Worm (Caenorhabditis elegans) whole organism, L1 larva: ENCODE data around the gene dagl-2.

Experiments used
- C34B4.2 ChIP-seq: sonication (generic microtip); optimal IDR thresholded peaks from 2 replicates; lab custom pipeline; 2017; ENCODE audit warnings: mild to moderate bottlenecking, missing genetic modification characterization, missing compliant biosample characterization
- Y116A8C.19 ChIP-seq: sonication (generic microtip); optimal IDR thresholded peaks from 2 replicates; lab custom pipeline; 2016; ENCODE audit warnings: missing compliant biosample characterization, missing genetic modification characterization, borderline replicate concordance
- blmp-1 ChIP-seq: fragments of 150-350 bp; optimal IDR thresholded peaks from 2 replicates; lab custom pipeline; 2014; ENCODE audit warnings: missing biosample characterization, missing genetic modification characterization
- ceh-82 ChIP-seq, 3 experiments: fragments of 150-350 bp in 1 of 3; sonication (generic microtip) in 2 of 3; optimal IDR thresholded peaks; 2 replicates each; lab custom pipeline; 2014 to 2017; ENCODE audit warnings: missing biosample characterization in 3 of 3, missing genetic modification characterization in 3 of 3
- ceh-88 ChIP-seq: fragments of 200-800 bp; sonication (Bioruptor generic); IDR thresholded peaks from 2 replicates; pipeline ENCODE4 v1.3.6; 2022; ENCODE audit warnings: missing genetic modification characterization, missing compliant biosample characterization
- ces-1 ChIP-seq: fragments of 150-350 bp; optimal IDR thresholded peaks from 2 replicates; lab custom pipeline; 2014; ENCODE audit warnings: missing biosample characterization, missing genetic modification reagents, missing genetic modification characterization
- efl-1 ChIP-seq, 4 experiments: fragments of 150-350 bp; optimal IDR thresholded peaks in 3 of 4; peaks in 1 of 4; 1 replicate in 1 of 4; 2 replicates in 3 of 4; lab custom pipeline; 2014; ENCODE audit warnings: missing biosample characterization in 2 of 4, missing genetic modification characterization in 2 of 4, missing genetic modification reagents in 2 of 4
- egl-27 ChIP-seq, 2 experiments: fragments of 150-350 bp in 1 of 2; sonication (generic microtip); optimal IDR thresholded peaks; 3 replicates each; lab custom pipeline; 2017 to 2018; ENCODE audit warnings: missing biosample characterization in 2 of 2, missing genetic modification characterization in 2 of 2, missing genetic modification reagents in 2 of 2
- elt-3 ChIP-seq, 6 experiments: fragments of 150-350 bp in 1 of 6; sonication (generic microtip); optimal IDR thresholded peaks; 2 replicates each; lab custom pipeline; 2017 to 2018; ENCODE audit warnings: missing biosample characterization in 6 of 6, missing genetic modification characterization in 6 of 6, inconsistent platforms in 1 of 6
- grh-1 ChIP-seq: fragments of 200-800 bp; sonication (Bioruptor generic); IDR thresholded peaks from 2 replicates; pipeline ENCODE4 v1.3.6; 2022; ENCODE audit warnings: missing genetic modification reagents, missing genetic modification characterization, missing compliant biosample characterization
- hlh-17 ChIP-seq: fragments of 200-800 bp; sonication (Bioruptor generic); optimal IDR thresholded peaks from 2 replicates; lab custom pipeline; 2018; ENCODE audit warnings: missing genetic modification characterization, mild to moderate bottlenecking, missing compliant biosample characterization, moderate library complexity, borderline replicate concordance
- irx-1 ChIP-seq: sonication (generic microtip); optimal IDR thresholded peaks from 2 replicates; lab custom pipeline; 2016; ENCODE audit warnings: missing genetic modification characterization, missing compliant biosample characterization
- isw-1 ChIP-seq: fragments of 200-800 bp; sonication (Bioruptor generic); IDR thresholded peaks from 2 replicates; pipeline ENCODE4 v1.3.6; 2022; ENCODE audit warnings: missing genetic modification characterization, missing compliant biosample characterization
- jun-1 ChIP-seq: fragments of 150-350 bp; optimal IDR thresholded peaks from 2 replicates; lab custom pipeline; 2014; ENCODE audit warnings: missing biosample characterization, missing genetic modification reagents, missing genetic modification characterization
- lin-13 ChIP-seq: fragments of 150-350 bp; optimal IDR thresholded peaks from 2 replicates; lab custom pipeline; 2014; ENCODE audit warnings: missing biosample characterization, missing genetic modification reagents, missing genetic modification characterization
- lin-14 ChIP-seq: fragments of 200-800 bp; sonication (Bioruptor generic); optimal IDR thresholded peaks from 2 replicates; lab custom pipeline; 2018; ENCODE audit warnings: mild to moderate bottlenecking, missing genetic modification characterization, moderate library complexity, missing compliant biosample characterization
- lin-15B ChIP-seq: fragments of 150-350 bp; sonication (generic microtip); optimal IDR thresholded peaks from 3 replicates; lab custom pipeline; 2014; ENCODE audit warnings: missing biosample characterization, missing genetic modification characterization
- lsy-2 ChIP-seq, 2 experiments: fragments of 150-350 bp; optimal IDR thresholded peaks; 2 replicates each; lab custom pipeline; 2014; ENCODE audit warnings: missing biosample characterization in 2 of 2, missing genetic modification characterization in 2 of 2
- nhr-11 ChIP-seq: fragments of 150-350 bp; optimal IDR thresholded peaks from 2 replicates; lab custom pipeline; 2014; ENCODE audit warnings: missing biosample characterization, missing genetic modification characterization
- nhr-12 ChIP-seq: sonication (generic microtip); optimal IDR thresholded peaks from 2 replicates; lab custom pipeline; 2017; ENCODE audit warnings: missing biosample characterization, missing genetic modification characterization
- nhr-19 ChIP-seq: fragments of 200-800 bp; sonication (Bioruptor generic); conservative IDR thresholded peaks from 2 replicates; pipeline ENCODE4 v1.3.6; 2022; ENCODE audit warnings: missing genetic modification characterization, missing compliant biosample characterization
- nhr-20 ChIP-seq: sonication (generic microtip); optimal IDR thresholded peaks from 2 replicates; lab custom pipeline; 2016; ENCODE audit warnings: mild to moderate bottlenecking, missing genetic modification characterization, missing compliant biosample characterization
- nhr-47 ChIP-seq: sonication (generic microtip); optimal IDR thresholded peaks from 2 replicates; lab custom pipeline; 2016; ENCODE audit warnings: mild to moderate bottlenecking, missing genetic modification characterization, moderate library complexity, missing compliant biosample characterization
- nhr-71 ChIP-seq: sonication (generic microtip); optimal IDR thresholded peaks from 2 replicates; lab custom pipeline; 2016; ENCODE audit warnings: mild to moderate bottlenecking, missing genetic modification characterization, moderate library complexity, missing compliant biosample characterization
- nhr-77 ChIP-seq: fragments of 150-350 bp; optimal IDR thresholded peaks from 2 replicates; lab custom pipeline; 2014; ENCODE audit warnings: missing biosample characterization, missing genetic modification characterization
- nhr-84 ChIP-seq: sonication (generic microtip); optimal IDR thresholded peaks from 2 replicates; lab custom pipeline; 2017; ENCODE audit warnings: missing biosample characterization, missing genetic modification characterization
- nhr-85 ChIP-seq: sonication (generic microtip); peaks from one replicate; lab custom pipeline; 2016; ENCODE audit warnings: missing genetic modification characterization, inconsistent platforms, missing compliant biosample characterization
- pax-3 ChIP-seq: fragments of 200-800 bp; sonication (Bioruptor generic); optimal IDR thresholded peaks from 2 replicates; lab custom pipeline; 2018; ENCODE audit warnings: mild to moderate bottlenecking, missing genetic modification characterization, moderate library complexity, missing compliant biosample characterization
- skn-1 ChIP-seq: fragments of 150-350 bp; optimal IDR thresholded peaks from 2 replicates; lab custom pipeline; 2014; ENCODE audit warnings: missing biosample characterization, missing genetic modification characterization
- snpc-4 ChIP-seq: fragments of 150-350 bp; optimal IDR thresholded peaks from 2 replicates; lab custom pipeline; 2014; ENCODE audit warnings: missing biosample characterization, missing genetic modification characterization
- snu-23 ChIP-seq: sonication (generic microtip); optimal IDR thresholded peaks from 2 replicates; lab custom pipeline; 2016; ENCODE audit warnings: missing genetic modification characterization, missing compliant biosample characterization
- sox-4 ChIP-seq: sonication (generic microtip); optimal IDR thresholded peaks from 2 replicates; lab custom pipeline; 2016; ENCODE audit warnings: missing genetic modification characterization, missing compliant biosample characterization
- sptf-1 ChIP-seq: fragments of 150-350 bp; optimal IDR thresholded peaks from 2 replicates; lab custom pipeline; 2014; ENCODE audit warnings: missing biosample characterization, missing genetic modification characterization
- unc-130 ChIP-seq: fragments of 150-350 bp; optimal IDR thresholded peaks from 2 replicates; lab custom pipeline; 2017; ENCODE audit warnings: missing biosample characterization, missing genetic modification characterization, inconsistent platforms
- unc-98 ChIP-seq: fragments of 200-800 bp; sonication (Bioruptor generic); IDR thresholded peaks from 2 replicates; pipeline ENCODE4 v1.3.6; 2022; ENCODE audit warnings: missing genetic modification characterization, missing compliant biosample characterization
- zag-1 ChIP-seq: fragments of 150-350 bp; optimal IDR thresholded peaks from 2 replicates; lab custom pipeline; 2014; ENCODE audit warnings: missing biosample characterization, missing genetic modification characterization
- ztf-11 ChIP-seq, 2 experiments: sonication (generic microtip); optimal IDR thresholded peaks; 2 replicates each; lab custom pipeline; 2016 to 2017; ENCODE audit warnings: missing genetic modification characterization in 2 of 2, missing biosample characterization in 1 of 2, missing compliant biosample characterization in 1 of 2

dagl-2 gene

ce11 chrIII:750028-750427 is 33.1 kb downstream of the dagl-2 start:
- peak in 1 of 6 experiments; percentile 20 for TF ChIP-seq elt-3 (tag; optimal IDR thresholded peaks at IDR 0.05; lab: Kevin White, UChicago)
- no peak for TF ChIP-seq pax-3 (tag; lab: Kevin White, UChicago)
- no peak for TF ChIP-seq nhr-71 (tag; lab: Kevin White, UChicago)
- no peak for TF ChIP-seq zag-1
- peak; percentile 95 for TF ChIP-seq blmp-1 (tag; lab: Kevin White, UChicago)
- peak; percentile 67 for TF ChIP-seq nhr-85 (tag; lab: Kevin White, UChicago)

- TF ChIP-seq isw-1 = no peak
- no peak for TF ChIP-seq sox-4 (tag; lab: Kevin White, UChicago)
- TF ChIP-seq blmp-1 (tag; lab: Kevin White, UChicago) = peak; percentile 88
- TF ChIP-seq ces-1 (GFP tag; lab: Kevin White, UChicago) = no peak
- TF ChIP-seq efl-1 (optimal IDR thresholded peaks at IDR 0.05; lab: Kevin White, UChicago) = no peak
- no peak for TF ChIP-seq efl-1 (GFP tag; optimal IDR thresholded peaks at IDR 0.05 in 1 of 2; lab: Kevin White, UChicago)
- TF ChIP-seq nhr-19 (GFP tag; lab: Robert Waterston, UW) = no peak
- TF ChIP-seq nhr-85 (tag; lab: Kevin White, UChicago) = peak; percentile 2
- TF ChIP-seq snu-23 (GFP tag; lab: Kevin White, UChicago) = peak; percentile 18
- no peak for TF ChIP-seq lsy-2 (tag; optimal IDR thresholded peaks at IDR 0.05; lab: Kevin White, UChicago)
- TF ChIP-seq grh-1 (GFP tag; lab: Robert Waterston, UW) = no peak
- TF ChIP-seq lin-14 (GFP tag; lab: Kevin White, UChicago) = peak; percentile 34
- peak in 1 of 6 experiments; percentile 34 for TF ChIP-seq elt-3 (tag; optimal IDR thresholded peaks at IDR 0.05; lab: Kevin White, UChicago)
- TF ChIP-seq irx-1 (tag; lab: Kevin White, UChicago) = no peak
These were observed 34.3 kb downstream of the dagl-2 start for ce11 chrIII:748782-749181.

ce11 chrIII:744459-744858 is 38.6 kb downstream of the dagl-2 start:
- TF ChIP-seq nhr-12 (tag; lab: Kevin White, UChicago) (no peak), unc-98 (GFP tag; lab: Robert Waterston, UW) (no peak), ceh-88 (GFP tag; lab: Robert Waterston, UW) (no peak), unc-130 (tag; lab: Kevin White, UChicago) (no peak), sptf-1 (no peak), ceh-82 (tag; optimal IDR thresholded peaks at IDR 0.05; lab: Kevin White, UChicago) (no peak), lin-13 (GFP tag; lab: Kevin White, UChicago) (no peak), Y116A8C.19 (tag; lab: Kevin White, UChicago) (no peak), blmp-1 (tag; lab: Kevin White, UChicago) (peak; percentile 95), nhr-77 (tag; lab: Kevin White, UChicago) (no peak), nhr-20 (tag; lab: Kevin White, UChicago) (no peak), lin-14 (GFP tag; lab: Kevin White, UChicago) (peak; percentile 17), hlh-17 (GFP tag; lab: Kevin White, UChicago) (no peak)

DNA sequence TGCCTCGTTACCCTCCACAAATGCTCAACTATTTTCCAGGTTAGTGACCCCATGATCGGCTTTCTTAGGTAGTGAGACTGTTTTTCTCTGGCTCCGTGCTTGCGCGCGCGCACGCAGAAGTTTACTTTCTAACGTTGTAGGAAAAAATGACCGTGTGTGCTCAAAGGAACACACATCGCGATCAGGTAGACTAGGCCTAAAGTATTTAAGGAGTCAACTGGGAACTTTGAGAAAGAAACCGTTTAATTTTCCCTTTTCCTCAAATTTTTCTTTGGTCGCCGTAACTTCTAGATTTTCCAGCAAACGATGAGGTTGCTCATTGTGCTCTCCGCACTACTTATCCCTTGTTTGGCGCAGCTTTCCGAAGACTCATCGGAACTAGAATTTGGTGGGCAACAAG is 42.7 kb downstream of the dagl-2 start, which contains the start of gene idpp-1:
idpp-1 (plus strand) TSS at position 301 of the 400 bp plus-strand sequence.
- TF ChIP-seq elt-3 (tag; optimal IDR thresholded peaks at IDR 0.05; lab: Kevin White, UChicago) (no peak), lin-15B (tag; lab: Kevin White, UChicago) (no peak), C34B4.2 (tag; lab: Kevin White, UChicago) (no peak), nhr-11 (tag; lab: Kevin White, UChicago) (no peak), snpc-4 (tag; lab: Kevin White, UChicago) (no peak)

ce11 chrIII:728694-729093 is 54.4 kb downstream of the dagl-2 start:
- TF ChIP-seq ztf-11 (tag; optimal IDR thresholded peaks at IDR 0.05; lab: Kevin White, UChicago) (no peak), skn-1 (no peak), nhr-47 (tag; lab: Kevin White, UChicago) (no peak), efl-1 (optimal IDR thresholded peaks at IDR 0.05; lab: Kevin White, UChicago) (no peak), efl-1 (GFP tag; optimal IDR thresholded peaks at IDR 0.05 in 1 of 2; lab: Kevin White, UChicago) (peak in 1 of 2 experiments; percentile 4), egl-27 (tag; optimal IDR thresholded peaks at IDR 0.05; lab: Kevin White, UChicago) (no peak), jun-1 (no peak), nhr-84 (no peak)
